Fruit fly (Drosophila melanogaster) whole organism, wandering third instar larva: Measurements from ENCODE around the gene CG9483.

Experiments
- Abd-B ChIP-seq: fragments of >200 bp; optimal IDR thresholded peaks from 2 replicates; lab custom pipeline; 2017; ENCODE audit warnings: missing biosample characterization, missing genetic modification characterization
- CG9705 ChIP-seq: fragments of 200-800 bp; sonication (Bioruptor generic); optimal IDR thresholded peaks from 2 replicates; lab custom pipeline; 2018; ENCODE audit warnings: missing biosample characterization, mild to moderate bottlenecking, missing genetic modification characterization
- Dfd ChIP-seq: fragments of >200 bp; optimal IDR thresholded peaks from 2 replicates; lab custom pipeline; 2017; ENCODE audit warnings: missing biosample characterization, missing genetic modification characterization
- Mio ChIP-seq: sonication (Bioruptor generic); optimal IDR thresholded peaks from 2 replicates; lab custom pipeline; 2016; ENCODE audit warnings: missing biosample characterization, missing genetic modification characterization
- N ChIP-seq: fragments of >200 bp; optimal IDR thresholded peaks from 2 replicates; lab custom pipeline; 2018; ENCODE audit warnings: missing biosample characterization, missing external identifiers, missing genetic modification characterization
- Sp1 ChIP-seq: fragments of 200-800 bp; sonication (Bioruptor generic); optimal IDR thresholded peaks from 3 replicates; lab custom pipeline; 2019; ENCODE audit warnings: missing biosample characterization, mild to moderate bottlenecking, missing genetic modification characterization, moderate library complexity
- Vsx2 ChIP-seq: fragments of 200-300, 225-300 bp; sonication (Bioruptor generic); optimal IDR thresholded peaks from 2 replicates; lab custom pipeline; 2018; ENCODE audit warnings: missing biosample characterization, missing genetic modification characterization; ENCODE audit not compliant: partially characterized antibody
- fru ChIP-seq: fragments of 200-800 bp; sonication (Bioruptor generic); optimal IDR thresholded peaks from 3 replicates; lab custom pipeline; 2016; ENCODE audit warnings: missing biosample characterization, mild to moderate bottlenecking, missing genetic modification characterization
- jim ChIP-seq: fragments of 175-275, 200-325 bp; sonication (Bioruptor generic); optimal IDR thresholded peaks from 2 replicates; lab custom pipeline; 2016; ENCODE audit warnings: missing biosample characterization, mild to moderate bottlenecking, missing genetic modification characterization
- pan ChIP-seq: fragments of >200 bp; optimal IDR thresholded peaks from 2 replicates; lab custom pipeline; 2017
- rgr ChIP-seq: fragments of 200-800 bp; sonication (Bioruptor generic); optimal IDR thresholded peaks from 3 replicates; lab custom pipeline; 2016; ENCODE audit warnings: missing biosample characterization, mild to moderate bottlenecking, missing genetic modification characterization
- sage ChIP-seq: fragments of 200-800 bp; sonication (Bioruptor generic); optimal IDR thresholded peaks from 2 replicates; lab custom pipeline; 2016; ENCODE audit warnings: missing biosample characterization, mild to moderate bottlenecking, missing genetic modification characterization

- TF ChIP-seq Vsx2 (GFP tag; lab: Kevin White, UChicago) (no peak), pan (no peak), CG9705 (GFP tag; lab: Kevin White, UChicago) (no peak), Mio (GFP tag; lab: Kevin White, UChicago) (no peak), Sp1 (GFP tag; lab: Kevin White, UChicago) (no peak), rgr (GFP tag; lab: Kevin White, UChicago) (no peak), jim (GFP tag; lab: Kevin White, UChicago) (no peak), Dfd (no peak), Abd-B (GFP tag; lab: Kevin White, UChicago) (no peak), sage (GFP tag; lab: Kevin White, UChicago) (no peak), N (no peak), fru (no peak)
These were observed 35.3 kb downstream of the CG9483 start for dm6 chr2L:8901882-8902281.
